Fruit fly (Drosophila melanogaster) whole organism: Measurements from ENCODE around the gene svp.

Experiments
- CG8478 ChIP-seq: fragments of >200 bp; optimal IDR thresholded peaks from 2 replicates; lab custom pipeline; 2018; ENCODE audit warnings: inconsistent platforms
- Dll ChIP-seq: fragments of >200 bp; optimal IDR thresholded peaks from 2 replicates; lab custom pipeline; 2017
- EcR ChIP-seq, 2 experiments: fragments of >200 bp; optimal IDR thresholded peaks; 2 replicates each; lab custom pipeline; 2017; ENCODE audit warnings: missing biosample characterization in 2 of 2, missing genetic modification characterization in 2 of 2, missing genetic modification reagents in 2 of 2
- pan ChIP-seq: fragments of >200 bp; optimal IDR thresholded peaks from 2 replicates; lab custom pipeline; 2017
- psq ChIP-seq: fragments of >200 bp; optimal IDR thresholded peaks from 2 replicates; lab custom pipeline; 2017
- usp ChIP-seq: fragments of >200 bp; optimal IDR thresholded peaks from 2 replicates; lab custom pipeline; 2017; ENCODE audit warnings: missing biosample characterization, missing genetic modification characterization, mixed read lengths

svp gene

DNA sequence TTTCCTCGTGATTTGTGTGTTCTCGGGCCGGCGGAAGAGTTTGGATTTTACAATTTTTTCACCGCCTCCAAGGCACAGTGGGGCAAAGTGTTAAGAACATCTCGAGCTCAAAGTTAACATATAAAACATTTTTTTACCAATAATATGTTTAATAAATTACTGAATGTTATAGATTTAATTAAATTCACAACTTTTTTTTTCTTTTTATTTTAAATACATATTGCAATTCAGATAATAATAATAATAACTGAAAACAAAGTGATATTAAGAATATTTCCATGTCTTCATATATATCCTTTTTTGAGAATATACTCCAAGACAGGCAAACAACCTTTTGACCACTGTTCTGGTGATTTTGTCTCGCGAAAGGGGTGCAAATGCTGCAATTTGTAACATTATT, 87.5 kb downstream of the svp start:
- TF ChIP-seq usp (GFP tag; lab: Kevin White, UChicago), result no peak
- TF ChIP-seq CG8478, result no peak
- no peak for TF ChIP-seq EcR (GFP tag; optimal IDR thresholded peaks at IDR 0.05; lab: Kevin White, UChicago)
- TF ChIP-seq pan (lab: Kevin White, UChicago), result no peak
- no peak for TF ChIP-seq psq (lab: Kevin White, UChicago)

DNA sequence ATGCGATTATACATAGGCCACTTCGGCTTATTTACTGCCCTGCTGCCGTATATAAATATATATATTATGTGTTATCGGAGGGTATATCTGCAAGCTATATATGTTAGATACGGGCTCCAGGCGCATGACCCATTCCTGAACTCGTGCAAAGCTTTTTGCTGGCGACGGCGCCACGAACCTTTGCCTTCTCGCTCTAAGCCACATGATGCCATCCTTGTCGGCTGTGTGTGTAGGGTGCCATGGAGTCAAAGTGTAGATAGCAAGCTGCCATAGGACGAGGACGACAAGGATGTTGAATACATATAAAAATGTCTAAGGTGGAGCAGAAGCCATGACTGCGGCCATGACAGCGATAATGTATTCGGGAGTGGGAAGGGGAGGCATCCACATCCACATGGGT, 89.1 kb downstream of the svp start:
- TF ChIP-seq Dll (lab: Kevin White, UChicago) (no peak), EcR (GFP tag; optimal IDR thresholded peaks at IDR 0.05; lab: Kevin White, UChicago) (no peak), pan (lab: Kevin White, UChicago) (no peak), CG8478 (no peak), psq (lab: Kevin White, UChicago) (no peak), usp (GFP tag; lab: Kevin White, UChicago) (no peak)

dm6 chr3R:12350497-12350896, 92.0 kb downstream of the svp start, which contains the start of gene CG10038:
TSS of gene CG10038 (minus strand) at chr3R:12350644.
- TF ChIP-seq CG8478 (no peak), pan (lab: Kevin White, UChicago) (no peak)

DNA sequence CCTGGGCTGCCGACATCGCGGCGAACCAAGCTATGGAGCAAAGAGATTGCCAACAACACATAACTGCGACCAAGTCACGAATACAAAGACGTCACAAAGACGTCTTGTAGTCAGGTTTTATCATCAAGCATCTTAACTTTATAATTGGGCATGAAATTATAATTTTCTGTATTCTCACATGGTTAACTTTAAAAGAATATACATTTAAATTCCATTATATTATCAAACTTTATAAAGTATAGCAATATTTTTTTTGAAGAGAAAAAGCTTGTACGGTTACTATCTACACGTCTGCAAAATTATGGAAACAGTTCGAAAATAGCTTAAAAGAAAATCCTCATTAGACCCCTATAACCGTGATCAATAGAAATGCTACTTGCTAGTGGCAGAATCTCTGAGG, 93.5 kb downstream of the svp start, which contains the start of gene CG10041:
CG10041 (minus strand) TSS at position 101 of the 400 bp plus-strand sequence.
- TF ChIP-seq usp (GFP tag; lab: Kevin White, UChicago), result no peak
- no peak for TF ChIP-seq Dll (lab: Kevin White, UChicago)
- no peak for TF ChIP-seq psq (lab: Kevin White, UChicago)
- TF ChIP-seq CG8478, result no peak
- no peak for TF ChIP-seq pan (lab: Kevin White, UChicago)
- TF ChIP-seq EcR (GFP tag; optimal IDR thresholded peaks at IDR 0.05; lab: Kevin White, UChicago), result no peak
